Worm (Caenorhabditis elegans) whole organism, L3 larva: ENCODE results near the gene F22B8.3.

Experiments
- R02D3.7 ChIP-seq: fragments of 150-350 bp; optimal IDR thresholded peaks from 2 replicates; lab custom pipeline; 2014; ENCODE audit warnings: missing biosample characterization, missing genetic modification characterization
- aly-2 ChIP-seq: fragments of 150-350 bp; optimal IDR thresholded peaks from 2 replicates; lab custom pipeline; 2014; ENCODE audit warnings: missing biosample characterization, missing genetic modification characterization
- ceh-82 ChIP-seq: fragments of 150-350 bp; optimal IDR thresholded peaks from 2 replicates; lab custom pipeline; 2014; ENCODE audit warnings: missing biosample characterization, missing genetic modification characterization
- ceh-9 ChIP-seq: sonication (generic microtip); optimal IDR thresholded peaks from 2 replicates; lab custom pipeline; 2018; ENCODE audit warnings: missing biosample characterization, missing genetic modification characterization
- daf-12 ChIP-seq: fragments of 150-350 bp; optimal IDR thresholded peaks from 2 replicates; lab custom pipeline; 2014; ENCODE audit warnings: missing biosample characterization, missing genetic modification reagents, missing genetic modification characterization
- egl-27 ChIP-seq: sonication (generic microtip); optimal IDR thresholded peaks from 4 replicates; lab custom pipeline; 2017; ENCODE audit warnings: missing biosample characterization, missing genetic modification reagents, missing genetic modification characterization
- elt-1 ChIP-seq: fragments of 150-350 bp; optimal IDR thresholded peaks from 2 replicates; lab custom pipeline; 2014; ENCODE audit warnings: missing biosample characterization, missing genetic modification characterization
- elt-2 ChIP-seq: sonication (generic microtip); optimal IDR thresholded peaks from 2 replicates; lab custom pipeline; 2016; ENCODE audit warnings: missing genetic modification reagents, mild to moderate bottlenecking, missing genetic modification characterization, missing compliant biosample characterization
- elt-3 ChIP-seq, 3 experiments: fragments of 150-350 bp in 1 of 3; sonication (generic microtip) in 2 of 3; optimal IDR thresholded peaks; 2 replicates in 2 of 3; 4 replicates in 1 of 3; lab custom pipeline; 2014 to 2017; ENCODE audit warnings: missing biosample characterization in 3 of 3, missing genetic modification characterization in 3 of 3
- eor-1 ChIP-seq, 2 experiments: fragments of 150-350 bp; optimal IDR thresholded peaks; 2 replicates each; lab custom pipeline; 2014 to 2018; ENCODE audit warnings: missing biosample characterization in 2 of 2, missing genetic modification characterization in 2 of 2
- fkh-2 ChIP-seq: fragments of 150-350 bp; optimal IDR thresholded peaks from 2 replicates; lab custom pipeline; 2014; ENCODE audit warnings: missing biosample characterization, missing genetic modification reagents, missing genetic modification characterization
- fos-1 ChIP-seq: fragments of 150-350 bp; optimal IDR thresholded peaks from 2 replicates; lab custom pipeline; 2014; ENCODE audit warnings: missing biosample characterization, missing genetic modification characterization
- hmg-11 ChIP-seq: sonication (generic microtip); optimal IDR thresholded peaks from 2 replicates; lab custom pipeline; 2016; ENCODE audit warnings: missing genetic modification characterization, missing compliant biosample characterization
- lin-15B ChIP-seq: fragments of 150-350 bp; optimal IDR thresholded peaks from 2 replicates; lab custom pipeline; 2014; ENCODE audit warnings: missing biosample characterization, missing genetic modification characterization
- lin-39 ChIP-seq: fragments of 150-350 bp; optimal IDR thresholded peaks from 2 replicates; lab custom pipeline; 2018; ENCODE audit warnings: missing biosample characterization, missing genetic modification reagents, missing genetic modification characterization
- lsy-12 ChIP-seq: sonication (generic microtip); optimal IDR thresholded peaks from 2 replicates; lab custom pipeline; 2016; ENCODE audit warnings: mild to moderate bottlenecking, missing genetic modification characterization, missing compliant biosample characterization
- mml-1 ChIP-seq: fragments of 150-350 bp; sonication (generic microtip); optimal IDR thresholded peaks from 3 replicates; lab custom pipeline; 2014; ENCODE audit warnings: missing biosample characterization, missing genetic modification characterization
- nfya-1 ChIP-seq: sonication (generic microtip); optimal IDR thresholded peaks from 2 replicates; lab custom pipeline; 2017; ENCODE audit warnings: missing genetic modification characterization, mild to moderate bottlenecking, missing compliant biosample characterization, antibody characterized with exemption, moderate library complexity; ENCODE audit not compliant: insufficient read depth
- nhr-11 ChIP-seq: fragments of 150-350 bp; optimal IDR thresholded peaks from 2 replicates; lab custom pipeline; 2014; ENCODE audit warnings: missing biosample characterization, missing genetic modification characterization
- nhr-12 ChIP-seq: fragments of 150-350 bp; optimal IDR thresholded peaks from 2 replicates; lab custom pipeline; 2014; ENCODE audit warnings: missing biosample characterization, missing genetic modification characterization
- nhr-43 ChIP-seq: sonication (generic microtip); optimal IDR thresholded peaks from 2 replicates; lab custom pipeline; 2016; ENCODE audit warnings: mild to moderate bottlenecking, missing genetic modification characterization, missing compliant biosample characterization; ENCODE audit not compliant: poor library complexity, severe bottlenecking
- nhr-76 ChIP-seq: fragments of 150-350 bp; sonication (generic microtip); optimal IDR thresholded peaks from 5 replicates; lab custom pipeline; 2014; ENCODE audit warnings: missing biosample characterization, missing genetic modification characterization
- nhr-77 ChIP-seq: fragments of 150-350 bp; optimal IDR thresholded peaks from 2 replicates; lab custom pipeline; 2014; ENCODE audit warnings: missing biosample characterization, missing genetic modification characterization
- pha-4 ChIP-seq: fragments of 150-350 bp; optimal IDR thresholded peaks from 2 replicates; lab custom pipeline; 2014; ENCODE audit warnings: missing biosample characterization, missing genetic modification reagents, missing genetic modification characterization
- pqm-1 ChIP-seq: fragments of 150-350 bp; optimal IDR thresholded peaks from 2 replicates; lab custom pipeline; 2017; ENCODE audit warnings: missing biosample characterization, missing genetic modification characterization, inconsistent platforms
- skn-1 ChIP-seq: fragments of 150-350 bp; optimal IDR thresholded peaks from 2 replicates; lab custom pipeline; 2014; ENCODE audit warnings: missing biosample characterization, missing genetic modification characterization
- snpc-4 ChIP-seq: fragments of 150-350 bp; optimal IDR thresholded peaks from 2 replicates; lab custom pipeline; 2014; ENCODE audit warnings: missing biosample characterization, missing genetic modification characterization
- unc-39 ChIP-seq: sonication (generic microtip); optimal IDR thresholded peaks from 4 replicates; lab custom pipeline; 2017; ENCODE audit warnings: missing biosample characterization, missing genetic modification characterization
- unc-62 ChIP-seq: fragments of 150-350 bp; sonication (generic microtip); optimal IDR thresholded peaks from 4 replicates; lab custom pipeline; 2014; ENCODE audit warnings: missing biosample characterization, missing genetic modification reagents, missing genetic modification characterization
- ztf-11 ChIP-seq: fragments of 150-350 bp; optimal IDR thresholded peaks from 2 replicates; lab custom pipeline; 2014; ENCODE audit warnings: missing biosample characterization, missing genetic modification characterization
- ztf-4 ChIP-seq: fragments of 150-350 bp; optimal IDR thresholded peaks from 2 replicates; lab custom pipeline; 2014; ENCODE audit warnings: missing biosample characterization, missing genetic modification characterization

The F22B8.3 gene

DNA sequence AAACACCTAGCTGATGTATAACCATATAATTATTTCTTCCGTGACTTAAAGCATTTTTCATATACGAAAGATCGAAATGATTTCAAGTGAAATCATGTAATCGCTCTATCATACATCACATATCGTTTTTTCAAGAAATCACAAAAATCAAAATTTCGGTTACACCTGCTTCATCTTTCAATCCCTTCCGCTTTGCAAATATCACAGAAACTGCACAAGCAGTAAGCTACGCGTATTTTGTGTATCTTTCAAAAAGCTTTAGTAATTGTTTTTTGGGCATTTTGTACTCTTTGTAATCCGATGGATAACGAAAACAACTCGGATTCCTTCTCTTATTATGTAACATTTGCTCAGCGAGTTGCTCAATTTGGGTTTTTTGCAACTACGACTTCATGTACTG, 24.6 kb downstream of the F22B8.3 start, which contains the start of gene str-25:
Gene str-25 (plus strand): TSS at position 301 of the 400 bp plus-strand sequence.
- TF ChIP-seq eor-1 (tag; optimal IDR thresholded peaks at IDR 0.05; lab: Kevin White, UChicago): no peak
- no peak for TF ChIP-seq skn-1 (tag; lab: Kevin White, UChicago)
- TF ChIP-seq nhr-76 (tag; lab: Kevin White, UChicago): no peak
- TF ChIP-seq unc-62 (GFP tag; lab: Kevin White, UChicago): no peak
- TF ChIP-seq egl-27 (tag; lab: Kevin White, UChicago): no peak
- TF ChIP-seq aly-2 (tag; lab: Kevin White, UChicago): no peak
- no peak for TF ChIP-seq lsy-12
- no peak for TF ChIP-seq nhr-12

DNA sequence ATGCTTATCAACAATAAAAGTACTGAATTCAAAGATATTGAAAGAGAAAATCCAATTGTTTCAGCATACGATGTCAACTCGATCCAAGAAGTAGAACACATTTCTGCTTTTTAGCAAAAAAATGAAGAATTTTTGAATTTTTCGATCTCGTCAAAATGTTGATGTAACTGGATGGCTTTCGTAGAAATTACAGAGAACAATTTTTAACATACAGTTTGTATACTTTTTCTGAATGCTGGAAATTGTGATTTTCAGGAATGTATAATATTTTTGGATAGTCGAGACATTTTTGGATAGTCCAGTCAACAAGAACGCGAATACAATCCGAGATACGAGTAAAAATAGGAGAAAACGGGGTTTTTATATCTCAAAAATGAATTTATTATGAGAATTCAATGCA, 27.8 kb downstream of the F22B8.3 start, which contains the start of gene str-103:
Gene str-103 (minus strand): TSS at position 101 of the 400 bp plus-strand sequence.
- TF ChIP-seq hmg-11 (tag; lab: Kevin White, UChicago): no peak
- TF ChIP-seq ceh-9 (tag; lab: Kevin White, UChicago): no peak

DNA sequence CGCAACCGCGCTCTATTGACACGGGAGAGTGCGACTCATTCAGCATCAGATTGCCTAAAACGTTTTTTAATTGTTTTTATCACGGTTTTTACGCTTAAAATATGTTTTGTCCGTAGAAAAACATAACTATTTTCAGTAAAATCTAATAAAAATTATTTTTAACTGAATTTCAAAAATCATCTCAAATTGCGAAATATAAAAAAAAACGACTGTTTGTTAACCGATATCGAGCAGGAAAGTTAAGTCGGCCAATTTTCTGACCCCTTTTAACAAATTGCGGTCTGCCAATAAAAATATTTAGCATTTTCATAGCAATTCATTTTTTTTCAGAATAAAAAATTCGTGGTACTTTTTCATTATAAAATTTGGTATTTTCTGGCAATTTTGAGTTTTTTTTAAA, 29.7 kb downstream of the F22B8.3 start:
- TF ChIP-seq nhr-43 (no peak), nhr-11 (tag; lab: Kevin White, UChicago) (no peak), snpc-4 (no peak), nhr-76 (tag; lab: Kevin White, UChicago) (no peak), ztf-11 (tag; lab: Kevin White, UChicago) (no peak), nhr-77 (no peak), egl-27 (tag; lab: Kevin White, UChicago) (no peak), ceh-9 (tag; lab: Kevin White, UChicago) (no peak), fos-1 (tag; lab: Kevin White, UChicago) (no peak), ceh-82 (tag; lab: Kevin White, UChicago) (no peak), lin-39 (tag; lab: Kevin White, UChicago) (no peak), ztf-4 (tag; lab: Kevin White, UChicago) (no peak)

DNA sequence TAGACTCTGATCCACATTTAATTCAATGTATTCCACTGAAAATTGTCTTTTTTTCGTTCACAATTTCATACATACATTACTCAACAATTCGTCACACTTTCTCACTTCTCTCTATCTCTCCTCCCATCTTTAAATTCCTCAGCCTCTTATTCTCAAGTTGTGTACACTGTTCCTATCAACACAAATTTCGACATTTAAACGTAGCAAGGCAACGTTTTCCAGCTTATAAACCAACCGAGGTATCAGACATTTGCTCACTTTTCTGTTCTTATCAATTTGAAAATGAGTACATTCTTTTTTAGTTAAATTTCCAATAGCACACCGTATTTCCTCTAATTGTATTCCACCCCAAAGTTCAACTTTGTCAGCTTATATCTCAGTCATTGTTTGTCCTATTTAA, 30.1 kb downstream of the F22B8.3 start, which contains the start of gene skr-3:
Gene skr-3 (plus strand): TSS at position 163 of the 400 bp plus-strand sequence.
- no peak for TF ChIP-seq egl-27 (tag; lab: Kevin White, UChicago)
- no peak for TF ChIP-seq elt-3 (tag; optimal IDR thresholded peaks at IDR 0.05; lab: Kevin White, UChicago)
- TF ChIP-seq elt-2 (tag; lab: Kevin White, UChicago): peak; percentile 67
- no peak for TF ChIP-seq daf-12 (tag; lab: Kevin White, UChicago)
- no peak for TF ChIP-seq ceh-9 (tag; lab: Kevin White, UChicago)
- peak; percentile 57 for TF ChIP-seq pha-4 (tag; lab: Kevin White, UChicago)
- no peak for TF ChIP-seq ztf-4 (tag; lab: Kevin White, UChicago)
- TF ChIP-seq lin-15B (tag; lab: Kevin White, UChicago): no peak
- TF ChIP-seq unc-39 (tag; lab: Kevin White, UChicago): no peak
- no peak for TF ChIP-seq elt-1 (tag; lab: Kevin White, UChicago)
- no peak for TF ChIP-seq skn-1 (tag; lab: Kevin White, UChicago)

DNA sequence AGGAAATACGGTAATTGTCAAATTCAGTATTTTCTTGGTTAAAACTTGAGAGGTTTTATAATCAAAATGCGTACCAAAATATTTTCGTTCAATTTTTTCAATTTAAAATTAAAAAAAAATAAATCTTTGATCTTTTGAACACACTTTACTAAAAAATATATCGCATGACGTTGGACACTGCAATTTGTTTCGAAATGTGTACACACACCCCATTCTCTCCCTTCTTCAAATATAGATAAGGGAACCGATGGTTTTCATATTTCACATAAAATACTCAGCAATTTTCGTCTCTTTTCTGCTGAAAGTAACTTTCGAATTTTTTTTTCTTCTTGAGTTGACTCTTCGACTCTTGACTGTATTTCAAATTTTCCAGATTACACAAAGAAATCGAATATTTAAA, 30.7 kb downstream of the F22B8.3 start:
- no peak for TF ChIP-seq ztf-11 (tag; lab: Kevin White, UChicago)
- no peak for TF ChIP-seq hmg-11 (tag; lab: Kevin White, UChicago)
- no peak for TF ChIP-seq fkh-2 (tag; lab: Kevin White, UChicago)
- no peak for TF ChIP-seq nfya-1 (tag; lab: Kevin White, UChicago)
- TF ChIP-seq pqm-1 (tag; lab: Kevin White, UChicago): peak; percentile 1
- no peak for TF ChIP-seq mml-1 (tag; lab: Kevin White, UChicago)
- TF ChIP-seq R02D3.7 (tag; lab: Kevin White, UChicago): no peak
- TF ChIP-seq daf-12 (tag; lab: Kevin White, UChicago): no peak
- no peak for TF ChIP-seq egl-27 (tag; lab: Kevin White, UChicago)
- TF ChIP-seq nhr-43: no peak
- TF ChIP-seq pha-4 (tag; lab: Kevin White, UChicago): peak; percentile 56
- TF ChIP-seq, all 47 proteins: peak for 2

DNA sequence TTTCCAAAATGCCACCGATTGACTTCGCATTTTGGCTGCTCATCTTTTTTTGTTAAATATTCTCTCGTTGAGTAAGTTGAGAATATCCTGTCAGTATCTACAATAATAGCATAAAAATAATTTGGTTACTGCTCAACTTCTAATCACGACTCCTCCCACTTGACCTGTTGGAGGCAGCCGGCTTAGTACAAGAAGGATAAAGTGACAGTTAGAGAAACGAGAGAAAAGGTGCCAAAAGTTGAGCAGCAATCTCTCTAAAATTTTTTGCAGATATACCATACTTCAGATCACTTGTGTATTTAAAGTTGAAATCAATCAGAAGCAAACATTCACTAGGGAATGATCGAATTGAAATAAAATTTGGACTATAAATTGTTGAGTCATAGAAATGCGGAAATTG, 34.0 kb downstream of the F22B8.3 start, which contains the start of gene nhr-111:
Gene nhr-111 (minus strand): TSS at position 101 of the 400 bp plus-strand sequence.
- TF ChIP-seq pha-4 (tag; lab: Kevin White, UChicago): no peak
- TF ChIP-seq fos-1 (tag; lab: Kevin White, UChicago): no peak
